Worm (Caenorhabditis elegans) whole organism, young adult: ENCODE data around the gene C06G4.6.
A peak's percentile ranks its signal among the peaks of the same experiment; 100 is the strongest.

Experiments used
- B0019.2 ChIP-seq: fragments of 200-800 bp; sonication (Bioruptor generic); conservative IDR thresholded peaks from 2 replicates; pipeline ENCODE4 v1.3.6; 2022; ENCODE audit warnings: missing genetic modification reagents, missing genetic modification characterization, missing compliant biosample characterization
- B0035.1 ChIP-seq: sonication (generic microtip); optimal IDR thresholded peaks from 2 replicates; lab custom pipeline; 2016; ENCODE audit warnings: missing genetic modification characterization, mild to moderate bottlenecking, missing compliant biosample characterization, missing genotype, missing genetic modification reagents
- B0261.1 ChIP-seq: sonication (generic microtip); optimal IDR thresholded peaks from 2 replicates; lab custom pipeline; 2016; ENCODE audit warnings: mild to moderate bottlenecking, missing genetic modification characterization, moderate library complexity, missing compliant biosample characterization
- B0336.3 ChIP-seq: fragments of 200-800 bp; sonication (Bioruptor generic); IDR thresholded peaks from 2 replicates; pipeline ENCODE4 v1.3.6; 2022; ENCODE audit warnings: missing genetic modification characterization, missing compliant biosample characterization
- F10E7.11 ChIP-seq: sonication (generic microtip); optimal IDR thresholded peaks from 2 replicates; lab custom pipeline; 2017; ENCODE audit warnings: mild to moderate bottlenecking, missing genetic modification characterization, moderate library complexity, missing compliant biosample characterization
- F23B12.7 ChIP-seq: sonication (generic microtip); optimal IDR thresholded peaks from 2 replicates; lab custom pipeline; 2017; ENCODE audit warnings: missing genetic modification characterization, mild to moderate bottlenecking, missing compliant biosample characterization, antibody characterized with exemption, moderate library complexity; ENCODE audit not compliant: insufficient read depth
- F33H1.4 ChIP-seq: fragments of 200-800 bp; sonication (Bioruptor generic); IDR thresholded peaks from 2 replicates; pipeline ENCODE4 v1.3.6; 2022; ENCODE audit warnings: missing genetic modification reagents, missing genetic modification characterization, missing compliant biosample characterization
- F39B2.1 ChIP-seq: fragments of 200-800 bp; sonication (Bioruptor generic); IDR thresholded peaks from 2 replicates; pipeline ENCODE4 v1.3.6; 2022; ENCODE audit warnings: missing genetic modification reagents, missing genetic modification characterization, missing compliant biosample characterization
- F49E8.2 ChIP-seq: sonication (generic microtip); optimal IDR thresholded peaks from 3 replicates; lab custom pipeline; 2017; ENCODE audit warnings: missing genetic modification characterization, mild to moderate bottlenecking, missing compliant biosample characterization, antibody characterized with exemption, moderate library complexity; ENCODE audit not compliant: insufficient read depth
- F57A8.1 ChIP-seq: fragments of 200-800 bp; sonication (Bioruptor generic); optimal IDR thresholded peaks from 2 replicates; lab custom pipeline; 2018; ENCODE audit warnings: mild to moderate bottlenecking, missing genetic modification characterization, moderate library complexity, missing compliant biosample characterization
- K12H6.12 ChIP-seq: fragments of 200-800 bp; sonication (Bioruptor generic); optimal IDR thresholded peaks from 2 replicates; lab custom pipeline; 2018; ENCODE audit warnings: mild to moderate bottlenecking, missing genetic modification characterization, missing compliant biosample characterization
- T26A5.8 ChIP-seq: sonication (generic microtip); optimal IDR thresholded peaks from 2 replicates; lab custom pipeline; 2016; ENCODE audit warnings: missing genetic modification characterization, missing compliant biosample characterization
- Y53F4B.3 ChIP-seq: fragments of 200-800 bp; sonication (Bioruptor generic); IDR thresholded peaks from 2 replicates; pipeline ENCODE4 v1.3.6; 2022; ENCODE audit warnings: missing genetic modification reagents, missing genetic modification characterization, missing compliant biosample characterization
- Y53G8AR.9 ChIP-seq: fragments of 200-800 bp; sonication (Bioruptor generic); conservative IDR thresholded peaks from 2 replicates; pipeline ENCODE4 v1.3.6; 2022; ENCODE audit warnings: missing genetic modification reagents, missing genetic modification characterization, missing compliant biosample characterization
- Y56A3A.18 ChIP-seq: fragments of 200-800 bp; sonication (Bioruptor generic); IDR thresholded peaks from 2 replicates; pipeline ENCODE4 v1.3.6; 2022; ENCODE audit warnings: missing genetic modification reagents, missing genetic modification characterization, missing compliant biosample characterization
- Y67H2A.10 ChIP-seq: fragments of 200-800 bp; sonication (Bioruptor generic); conservative IDR thresholded peaks from 2 replicates; pipeline ENCODE4 v1.3.6; 2022; ENCODE audit warnings: missing genetic modification reagents, missing genetic modification characterization, missing compliant biosample characterization
- akir-1 ChIP-seq: fragments of 200-800 bp; sonication (Bioruptor generic); optimal IDR thresholded peaks from 2 replicates; lab custom pipeline; 2018; ENCODE audit warnings: mild to moderate bottlenecking, missing genetic modification characterization, moderate library complexity, missing compliant biosample characterization
- aptf-2 ChIP-seq: fragments of 200-800 bp; sonication (Bioruptor generic); conservative IDR thresholded peaks from 2 replicates; pipeline ENCODE4 v1.3.6; 2022; ENCODE audit warnings: missing genetic modification reagents, missing genetic modification characterization, missing compliant biosample characterization
- aptf-3 ChIP-seq: fragments of 200-800 bp; sonication (Bioruptor generic); IDR thresholded peaks from 2 replicates; pipeline ENCODE4 v1.3.6; 2022; ENCODE audit warnings: missing genetic modification characterization, missing compliant biosample characterization
- atf-7 ChIP-seq: sonication (generic microtip); optimal IDR thresholded peaks from 2 replicates; lab custom pipeline; 2017; ENCODE audit warnings: mild to moderate bottlenecking, missing genetic modification characterization, missing compliant biosample characterization
- attf-3 ChIP-seq: fragments of 200-800 bp; sonication (Bioruptor generic); conservative IDR thresholded peaks from 2 replicates; pipeline ENCODE4 v1.3.6; 2022; ENCODE audit warnings: missing genetic modification reagents, missing genetic modification characterization, missing compliant biosample characterization
- attf-6 ChIP-seq: fragments of 200-800 bp; sonication (Bioruptor generic); IDR thresholded peaks from 2 replicates; pipeline ENCODE4 v1.3.6; 2022; ENCODE audit warnings: missing genetic modification reagents, missing genetic modification characterization, missing compliant biosample characterization
- bed-1 ChIP-seq: fragments of 200-800 bp; sonication (Bioruptor generic); IDR thresholded peaks from 2 replicates; pipeline ENCODE4 v1.3.6; 2022; ENCODE audit warnings: missing genetic modification reagents, missing genetic modification characterization, missing compliant biosample characterization
- ccch-3 ChIP-seq: fragments of 200-800 bp; sonication (Bioruptor generic); optimal IDR thresholded peaks from 2 replicates; lab custom pipeline; 2018; ENCODE audit warnings: mild to moderate bottlenecking, missing genetic modification characterization, missing compliant biosample characterization
- ceh-27 ChIP-seq: fragments of 200-800 bp; sonication (Bioruptor generic); optimal IDR thresholded peaks from 2 replicates; lab custom pipeline; 2018; ENCODE audit warnings: mild to moderate bottlenecking, missing genetic modification characterization, moderate library complexity, missing compliant biosample characterization
- ceh-58 ChIP-seq: fragments of 200-800 bp; sonication (Bioruptor generic); IDR thresholded peaks from 2 replicates; pipeline ENCODE4 v1.3.6; 2022; ENCODE audit warnings: missing genetic modification characterization, missing compliant biosample characterization
- ceh-91 ChIP-seq: fragments of 200-800 bp; sonication (Bioruptor generic); IDR thresholded peaks from 2 replicates; pipeline ENCODE4 v1.3.6; 2022; ENCODE audit warnings: missing genetic modification reagents, missing genetic modification characterization, missing compliant biosample characterization
- dox-1 ChIP-seq: fragments of 200-800 bp; sonication (Bioruptor generic); IDR thresholded peaks from 2 replicates; pipeline ENCODE4 v1.3.6; 2022; ENCODE audit warnings: missing genetic modification reagents, missing genetic modification characterization, missing compliant biosample characterization
- fkh-3 ChIP-seq: sonication (generic microtip); optimal IDR thresholded peaks from 2 replicates; lab custom pipeline; 2016; ENCODE audit warnings: mild to moderate bottlenecking, missing genetic modification characterization, missing compliant biosample characterization
- hlh-12 ChIP-seq: sonication (generic microtip); optimal IDR thresholded peaks from 2 replicates; lab custom pipeline; 2016; ENCODE audit warnings: missing genetic modification characterization, missing compliant biosample characterization
- hmg-1.2 ChIP-seq: fragments of 200-800 bp; sonication (Bioruptor generic); IDR thresholded peaks from 2 replicates; pipeline ENCODE4 v1.3.6; 2022; ENCODE audit warnings: missing genetic modification reagents, missing genetic modification characterization, missing compliant biosample characterization
- hmg-20 ChIP-seq: fragments of 200-800 bp; sonication (Bioruptor generic); IDR thresholded peaks from 2 replicates; pipeline ENCODE4 v1.3.6; 2022; ENCODE audit warnings: missing genetic modification reagents, missing genetic modification characterization, missing compliant biosample characterization
- lag-1 ChIP-seq: fragments of 200-800 bp; sonication (Bioruptor generic); IDR thresholded peaks from 2 replicates; pipeline ENCODE4 v1.3.6; 2022; ENCODE audit warnings: missing genetic modification reagents, missing genetic modification characterization, missing compliant biosample characterization
- lin-54 ChIP-seq: fragments of 200-800 bp; sonication (Bioruptor generic); optimal IDR thresholded peaks from 2 replicates; lab custom pipeline; 2018; ENCODE audit warnings: mild to moderate bottlenecking, missing genetic modification characterization, missing compliant biosample characterization
- madf-10 ChIP-seq: sonication (generic microtip); optimal IDR thresholded peaks from 2 replicates; lab custom pipeline; 2016; ENCODE audit warnings: mild to moderate bottlenecking, missing genetic modification characterization, missing compliant biosample characterization
- madf-8 ChIP-seq: fragments of 200-800 bp; sonication (Bioruptor generic); conservative IDR thresholded peaks from 2 replicates; pipeline ENCODE4 v1.3.6; 2022; ENCODE audit warnings: missing genetic modification reagents, missing genetic modification characterization, missing compliant biosample characterization
- mcd-1 ChIP-seq: fragments of 200-800 bp; sonication (Bioruptor generic); IDR thresholded peaks from 2 replicates; pipeline ENCODE4 v1.3.6; 2022; ENCODE audit warnings: missing genetic modification reagents, missing genetic modification characterization, missing compliant biosample characterization
- nfyb-1 ChIP-seq: fragments of 200-800 bp; sonication (Bioruptor generic); IDR thresholded peaks from 2 replicates; pipeline ENCODE4 v1.3.6; 2022; ENCODE audit warnings: missing genetic modification reagents, missing genetic modification characterization, missing compliant biosample characterization
- nhr-120 ChIP-seq: fragments of 200-800 bp; sonication (Bioruptor generic); IDR thresholded peaks from 2 replicates; pipeline ENCODE4 v1.3.6; 2022; ENCODE audit warnings: missing genetic modification characterization, missing compliant biosample characterization
- nhr-90 ChIP-seq: sonication (generic microtip); optimal IDR thresholded peaks from 2 replicates; lab custom pipeline; 2016; ENCODE audit warnings: missing genotype, mild to moderate bottlenecking, missing genetic modification characterization, missing compliant biosample characterization
- pha-4 ChIP-seq: fragments of 150-350 bp; sonication (generic microtip); optimal IDR thresholded peaks from 2 replicates; lab custom pipeline; 2014; ENCODE audit warnings: missing biosample characterization, missing genetic modification reagents, missing genetic modification characterization
- rpc-1 ChIP-seq, 2 experiments: fragments of 150-350 bp in 1 of 2; sonication (generic microtip) in 1 of 2; optimal IDR thresholded peaks; 2 replicates each; lab custom pipeline; 2014 to 2018; ENCODE audit warnings: missing biosample characterization in 1 of 2, missing genetic modification characterization in 1 of 2, missing genetic modification reagents in 1 of 2, missing genotype in 1 of 2
- somi-1 ChIP-seq: fragments of 200-800 bp; sonication (Bioruptor generic); optimal IDR thresholded peaks from 2 replicates; lab custom pipeline; 2018; ENCODE audit warnings: mild to moderate bottlenecking, missing genetic modification characterization, missing compliant biosample characterization
- tbx-9 ChIP-seq: sonication (generic microtip); optimal IDR thresholded peaks from 2 replicates; lab custom pipeline; 2016; ENCODE audit warnings: borderline replicate concordance, missing genetic modification characterization, inconsistent platforms, missing compliant biosample characterization
- xnd-1 ChIP-seq: sonication (generic microtip); optimal IDR thresholded peaks from 2 replicates; lab custom pipeline; 2016; ENCODE audit warnings: missing genotype, missing genetic modification reagents, missing genetic modification characterization, missing compliant biosample characterization
- zim-3 ChIP-seq: sonication (generic microtip); optimal IDR thresholded peaks from 2 replicates; lab custom pipeline; 2017; ENCODE audit warnings: mild to moderate bottlenecking, missing genetic modification characterization, moderate library complexity, missing compliant biosample characterization
- ztf-22 ChIP-seq: fragments of 200-800 bp; sonication (Bioruptor generic); optimal IDR thresholded peaks from 2 replicates; lab custom pipeline; 2018; ENCODE audit warnings: mild to moderate bottlenecking, missing genetic modification characterization, moderate library complexity, missing compliant biosample characterization
- ztf-28 ChIP-seq: fragments of 200-800 bp; sonication (Bioruptor generic); IDR thresholded peaks from 2 replicates; pipeline ENCODE4 v1.3.6; 2022; ENCODE audit warnings: missing genetic modification reagents, missing genetic modification characterization, missing compliant biosample characterization

C06G4.6 gene

ce11 chrIII:8020823-8021332 is 16.7 kb downstream of the C06G4.6 start, which contains the start of gene lin-36 (continued):
- TF ChIP-seq zim-3 (tag; lab: Kevin White, UChicago), result no peak
- TF ChIP-seq ztf-28 (GFP tag; lab: Robert Waterston, UW), result no peak
- peak; percentile 100 for TF ChIP-seq hmg-1.2 (GFP tag; lab: Robert Waterston, UW)
- peak; percentile 68 for TF ChIP-seq F23B12.7 (tag; lab: Kevin White, UChicago)
- TF ChIP-seq mcd-1 (GFP tag; lab: Robert Waterston, UW), result peak; percentile 68
- no peak for TF ChIP-seq rpc-1 (optimal IDR thresholded peaks at IDR 0.05; lab: Kevin White, UChicago)
- no peak for TF ChIP-seq rpc-1 (tag; optimal IDR thresholded peaks at IDR 0.05; lab: Kevin White, UChicago)
- 0 out of 2 replicates have a peak, but pooled peaks have one; percentile 21 for TF ChIP-seq B0336.3
- no peak for TF ChIP-seq aptf-2 (GFP tag; lab: Robert Waterston, UW)
- no peak for TF ChIP-seq ceh-58 (GFP tag; lab: Robert Waterston, UW)
- peak; percentile 28; the same call in 1 of the 2 replicates for TF ChIP-seq ceh-91
- peak; percentile 59 for TF ChIP-seq F33H1.4
- TF ChIP-seq F10E7.11, result no peak
- no peak for TF ChIP-seq lag-1
- TF ChIP-seq T26A5.8 (tag; lab: Kevin White, UChicago), result no peak
- 0 out of 2 replicates have a peak, but pooled peaks have one; percentile 39 for TF ChIP-seq attf-3
- no peak for TF ChIP-seq Y67H2A.10
- no peak for TF ChIP-seq Y56A3A.18 (GFP tag; lab: Robert Waterston, UW)
- peak; percentile 21 for TF ChIP-seq madf-10 (tag; lab: Kevin White, UChicago)
- no peak for TF ChIP-seq akir-1 (GFP tag; lab: Kevin White, UChicago)
- TF ChIP-seq hmg-20 (GFP tag; lab: Robert Waterston, UW), result no peak
- TF ChIP-seq B0035.1 (tag; lab: Kevin White, UChicago), result no peak
- TF ChIP-seq hlh-12 (tag; lab: Kevin White, UChicago), result no peak
- TF ChIP-seq B0261.1 (tag; lab: Kevin White, UChicago), result no peak
- TF ChIP-seq bed-1 (GFP tag; lab: Robert Waterston, UW), result no peak
- peak; percentile 25 for TF ChIP-seq K12H6.12 (tag; lab: Kevin White, UChicago)
- no peak for TF ChIP-seq xnd-1 (tag; lab: Kevin White, UChicago)
- TF ChIP-seq dox-1 (GFP tag; lab: Robert Waterston, UW), result peak; percentile 78
- no peak for TF ChIP-seq Y53F4B.3 (GFP tag; lab: Robert Waterston, UW)
- no peak for TF ChIP-seq atf-7 (tag; lab: Kevin White, UChicago)
- TF ChIP-seq F39B2.1 (GFP tag; lab: Robert Waterston, UW), result no peak
- no peak for TF ChIP-seq nhr-90 (tag; lab: Kevin White, UChicago)
- TF ChIP-seq fkh-3 (tag; lab: Kevin White, UChicago), result no peak
- TF ChIP-seq B0019.2, result no peak
- TF ChIP-seq ccch-3 (GFP tag; lab: Kevin White, UChicago), result no peak
- TF ChIP-seq pha-4, result peak; percentile 43
- peak; percentile 73 for TF ChIP-seq ceh-27
- no peak for TF ChIP-seq nfyb-1 (GFP tag; lab: Robert Waterston, UW)
- TF ChIP-seq tbx-9 (tag; lab: Kevin White, UChicago), result no peak
- TF ChIP-seq madf-8 (GFP tag; lab: Robert Waterston, UW), result no peak; the same call in 1 of the 2 replicates
- TF ChIP-seq somi-1 (GFP tag; lab: Kevin White, UChicago), result no peak
- TF ChIP-seq lin-54 (GFP tag; lab: Kevin White, UChicago), result peak; percentile 74
- no peak for TF ChIP-seq nhr-120 (GFP tag; lab: Robert Waterston, UW)
- no peak for TF ChIP-seq aptf-3 (GFP tag; lab: Robert Waterston, UW)
- TF ChIP-seq attf-6, result no peak
- TF ChIP-seq Y53G8AR.9 (GFP tag; lab: Robert Waterston, UW), result no peak
- no peak for TF ChIP-seq ztf-22 (GFP tag; lab: Kevin White, UChicago)
- TF ChIP-seq F57A8.1 (GFP tag; lab: Kevin White, UChicago), result no peak
- TF ChIP-seq F49E8.2 (tag; lab: Kevin White, UChicago), result no peak
